Fruit fly (Drosophila melanogaster): ENCODE measurements around the gene dia.

dm6 chr2L:20801801-20802200 lies 43.9 kb downstream of the dia start:
- no peak for TF ChIP-seq Myc (optimal IDR thresholded peaks at IDR 0.05)
- TF ChIP-seq psq (optimal IDR thresholded peaks at IDR 0.05): no peak

Data from Kc167 (cell line).